Fruit fly (Drosophila melanogaster) whole organism, embryonic: ENCODE results near the gene CG5506.
A peak's percentile ranks its signal among the peaks of the same experiment; 100 is the strongest.

Experiments
- CG12942 ChIP-seq: fragments of 200-800 bp; sonication (Bioruptor generic); optimal IDR thresholded peaks from 3 replicates; lab custom pipeline; 2016; ENCODE audit warnings: missing biosample characterization, missing genetic modification characterization
- CG13424 ChIP-seq: fragments of 200-800 bp; sonication (Bioruptor generic); optimal IDR thresholded peaks from 2 replicates; lab custom pipeline; 2019; ENCODE audit warnings: missing biosample characterization, mild to moderate bottlenecking, missing genetic modification characterization, moderate library complexity
- CG13624 ChIP-seq: fragments of 200-800 bp; sonication (Bioruptor generic); optimal IDR thresholded peaks from 2 replicates; lab custom pipeline; 2016; ENCODE audit warnings: missing biosample characterization, missing genetic modification characterization
- CG15696 ChIP-seq: fragments of 200-800 bp; sonication (Bioruptor generic); optimal IDR thresholded peaks from 2 replicates; lab custom pipeline; 2019; ENCODE audit warnings: missing biosample characterization, mild to moderate bottlenecking, missing genetic modification characterization, moderate library complexity
- CG16813 ChIP-seq: fragments of 200-800 bp; sonication (Bioruptor generic); IDR thresholded peaks from 3 replicates; pipeline ENCODE4 v1.3.6; 2022; ENCODE audit warnings: missing biosample characterization, missing genetic modification characterization; ENCODE audit not compliant: partially characterized antibody
- CG1792 ChIP-seq: fragments of 200-800 bp; sonication (Bioruptor generic); optimal IDR thresholded peaks from 2 replicates; lab custom pipeline; 2016; ENCODE audit warnings: missing biosample characterization, missing genetic modification characterization
- CG18764 ChIP-seq: fragments of 200-800 bp; sonication (Bioruptor generic); optimal IDR thresholded peaks from 3 replicates; lab custom pipeline; 2016; ENCODE audit warnings: missing biosample characterization, missing genetic modification characterization
- CG3163 ChIP-seq: fragments of 200-800 bp; sonication (Bioruptor generic); optimal IDR thresholded peaks from 3 replicates; lab custom pipeline; 2016; ENCODE audit warnings: missing biosample characterization, missing genetic modification characterization
- CG3407 ChIP-seq: fragments of 200-800 bp; sonication (Bioruptor generic); optimal IDR thresholded peaks from 2 replicates; lab custom pipeline; 2018; ENCODE audit warnings: missing biosample characterization, mild to moderate bottlenecking, missing genetic modification characterization
- CG4282 ChIP-seq: fragments of 200-800 bp; sonication (Bioruptor generic); optimal IDR thresholded peaks from 2 replicates; lab custom pipeline; 2016; ENCODE audit warnings: missing biosample characterization, missing genetic modification characterization
- CG4820 ChIP-seq: fragments of 200-800 bp; sonication (Bioruptor generic); optimal IDR thresholded peaks from 3 replicates; lab custom pipeline; 2016; ENCODE audit warnings: missing biosample characterization, missing genetic modification characterization
- CG5180 ChIP-seq: fragments of 200-800 bp; sonication (Bioruptor generic); optimal IDR thresholded peaks from 3 replicates; lab custom pipeline; 2017; ENCODE audit warnings: missing biosample characterization, missing genetic modification characterization, mild to moderate bottlenecking, moderate library complexity, missing genetic modification reagents
- CG8089 ChIP-seq: fragments of 200-800 bp; sonication (Bioruptor generic); optimal IDR thresholded peaks from 3 replicates; lab custom pipeline; 2016; ENCODE audit warnings: missing biosample characterization, missing genetic modification characterization
- CG9437 ChIP-seq: fragments of 200-800 bp; sonication (Bioruptor generic); optimal IDR thresholded peaks from 2 replicates; lab custom pipeline; 2018; ENCODE audit warnings: missing biosample characterization, mild to moderate bottlenecking, missing genetic modification characterization
- CHES-1-like ChIP-seq: fragments of 200-800 bp; sonication (Bioruptor generic); optimal IDR thresholded peaks from 2 replicates; lab custom pipeline; 2016; ENCODE audit warnings: missing biosample characterization, missing genetic modification characterization
- Camta ChIP-seq: fragments of 200-800 bp; sonication (Bioruptor generic); optimal IDR thresholded peaks from 2 replicates; lab custom pipeline; 2016; ENCODE audit warnings: missing biosample characterization, missing genetic modification characterization
- Dip3 ChIP-seq: fragments of 200-800 bp; sonication (Bioruptor generic); optimal IDR thresholded peaks from 3 replicates; lab custom pipeline; 2016; ENCODE audit warnings: missing biosample characterization, missing genetic modification characterization
- Dp ChIP-seq: fragments of 200-800 bp; sonication (Bioruptor generic); optimal IDR thresholded peaks from 2 replicates; lab custom pipeline; 2018; ENCODE audit warnings: missing biosample characterization, mild to moderate bottlenecking, missing genetic modification characterization, moderate library complexity
- E2f1 ChIP-seq: fragments of 200-800 bp; sonication (Bioruptor generic); IDR thresholded peaks from 2 replicates; pipeline ENCODE4 v1.3.6; 2022; ENCODE audit warnings: missing biosample characterization, missing genetic modification characterization
- HLH54F ChIP-seq: fragments of 200-800 bp; sonication (Bioruptor generic); optimal IDR thresholded peaks from 3 replicates; lab custom pipeline; 2016; ENCODE audit warnings: missing biosample characterization, missing genetic modification characterization
- HLHmδ ChIP-seq: fragments of 200-800 bp; sonication (Bioruptor generic); optimal IDR thresholded peaks from 2 replicates; lab custom pipeline; 2018; ENCODE audit warnings: missing biosample characterization, mild to moderate bottlenecking, missing genetic modification characterization, moderate library complexity
- Hr78 ChIP-seq, 2 experiments: fragments of 200-800 bp in 1 of 2; fragments of >200 bp in 1 of 2; sonication (Bioruptor generic) in 1 of 2; optimal IDR thresholded peaks; 2 replicates each; lab custom pipeline; 2017 to 2019; ENCODE audit warnings: missing biosample characterization in 2 of 2, missing genetic modification characterization in 2 of 2, mild to moderate bottlenecking in 1 of 2, moderate library complexity in 1 of 2
- Hsf ChIP-seq: fragments of 200-800 bp; sonication (Bioruptor generic); optimal IDR thresholded peaks from 3 replicates; lab custom pipeline; 2016; ENCODE audit warnings: missing biosample characterization, missing genetic modification characterization
- Kr ChIP-seq: fragments of 200-800 bp; sonication (Bioruptor generic); optimal IDR thresholded peaks from 2 replicates; lab custom pipeline; 2017; ENCODE audit warnings: missing biosample characterization, mild to moderate bottlenecking, missing genetic modification characterization
- Sox100B ChIP-seq: fragments of 200-800 bp; sonication (Bioruptor generic); optimal IDR thresholded peaks from 3 replicates; lab custom pipeline; 2018; ENCODE audit warnings: missing biosample characterization, mild to moderate bottlenecking, missing genetic modification characterization
- Spps ChIP-seq: fragments of 200-800 bp; sonication (Bioruptor generic); optimal IDR thresholded peaks from 2 replicates; lab custom pipeline; 2018; ENCODE audit warnings: missing biosample characterization, mild to moderate bottlenecking, missing genetic modification characterization
- Sry-δ ChIP-seq: fragments of 200-800 bp; sonication (Bioruptor generic); optimal IDR thresholded peaks from 2 replicates; lab custom pipeline; 2016; ENCODE audit warnings: missing biosample characterization, missing genetic modification characterization
- Xbp1 ChIP-seq: fragments of 200-800 bp; sonication (Bioruptor generic); optimal IDR thresholded peaks from 3 replicates; lab custom pipeline; 2016; ENCODE audit warnings: missing biosample characterization, mild to moderate bottlenecking, missing genetic modification characterization
- abd-A ChIP-seq: fragments of 200-800 bp; sonication (Bioruptor generic); optimal IDR thresholded peaks from 3 replicates; lab custom pipeline; 2019; ENCODE audit warnings: missing biosample characterization, mild to moderate bottlenecking, missing genetic modification characterization, moderate library complexity
- chif ChIP-seq, 2 experiments: fragments of 200-800 bp; sonication (Bioruptor generic); optimal IDR thresholded peaks; 3 replicates each; lab custom pipeline; 2016; ENCODE audit warnings: missing biosample characterization in 2 of 2, missing genetic modification characterization in 2 of 2
- dpn ChIP-seq, 2 experiments: fragments of 200-800 bp; sonication (Bioruptor generic); optimal IDR thresholded peaks; 3 replicates each; lab custom pipeline; 2016; ENCODE audit warnings: missing biosample characterization in 2 of 2, missing genetic modification characterization in 2 of 2
- eve ChIP-seq, 2 experiments: fragments of >200 bp; optimal IDR thresholded peaks; 2 replicates each; lab custom pipeline; 2017; ENCODE audit warnings: missing biosample characterization in 2 of 2, missing genetic modification characterization in 2 of 2
- exex ChIP-seq: fragments of 200-800 bp; sonication (Bioruptor generic); optimal IDR thresholded peaks from 4 replicates; lab custom pipeline; 2018; ENCODE audit warnings: missing biosample characterization, mild to moderate bottlenecking, missing genetic modification characterization, moderate library complexity
- gce ChIP-seq: fragments of 200-800 bp; sonication (Bioruptor generic); IDR thresholded peaks from 3 replicates; pipeline ENCODE4 v1.3.6; 2022; ENCODE audit warnings: missing biosample characterization, missing genetic modification characterization
- gro ChIP-seq: fragments of 200-800 bp; sonication (Bioruptor generic); optimal IDR thresholded peaks from 2 replicates; lab custom pipeline; 2016; ENCODE audit warnings: missing biosample characterization, missing genetic modification characterization
- hb ChIP-seq: fragments of 200-800 bp; sonication (Bioruptor generic); IDR thresholded peaks from 3 replicates; pipeline ENCODE4 v1.3.6; 2022; ENCODE audit warnings: missing biosample characterization, missing genetic modification characterization; ENCODE audit not compliant: partially characterized antibody
- her ChIP-seq: fragments of 200-800 bp; sonication (Bioruptor generic); optimal IDR thresholded peaks from 2 replicates; lab custom pipeline; 2016; ENCODE audit warnings: missing biosample characterization, missing genetic modification characterization
- inv ChIP-seq: fragments of 200-800 bp; sonication (Bioruptor generic); IDR thresholded peaks from 2 replicates; pipeline ENCODE4 v1.3.6; 2022; ENCODE audit warnings: missing biosample characterization, missing genetic modification characterization; ENCODE audit not compliant: partially characterized antibody
- pan ChIP-seq, 4 experiments: fragments of >200 bp in 3 of 4; fragments of 200-800 bp in 1 of 4; sonication (Bioruptor generic) in 1 of 4; optimal IDR thresholded peaks in 3 of 4; IDR thresholded peaks in 1 of 4; 2 replicates each; pipeline versions ENCODE4 v1.3.6 to Lab custom; 2017 to 2022; ENCODE audit warnings: missing biosample characterization in 2 of 4, missing genetic modification characterization in 2 of 4, mixed read lengths in 1 of 4
- pho ChIP-seq: fragments of 200-800 bp; sonication (Bioruptor generic); optimal IDR thresholded peaks from 2 replicates; lab custom pipeline; 2016; ENCODE audit warnings: missing biosample characterization, missing genetic modification characterization
- phol ChIP-seq: fragments of 200-800 bp; sonication (Bioruptor generic); optimal IDR thresholded peaks from 3 replicates; lab custom pipeline; 2018; ENCODE audit warnings: missing biosample characterization, mild to moderate bottlenecking, missing genetic modification characterization, moderate library complexity
- sd ChIP-seq: fragments of 200-800 bp; sonication (Bioruptor generic); optimal IDR thresholded peaks from 3 replicates; lab custom pipeline; 2018; ENCODE audit warnings: missing biosample characterization, mild to moderate bottlenecking, missing genetic modification characterization, moderate library complexity
- so ChIP-seq: fragments of 200-800 bp; sonication (Bioruptor generic); IDR thresholded peaks from 3 replicates; pipeline ENCODE4 v1.3.6; 2022; ENCODE audit warnings: missing biosample characterization, missing genetic modification characterization
- sug ChIP-seq: fragments of 200-800 bp; optimal IDR thresholded peaks from 2 replicates; lab custom pipeline; 2019; ENCODE audit warnings: missing biosample characterization, mild to moderate bottlenecking, missing genetic modification characterization, moderate library complexity
- toy ChIP-seq: fragments of 200-800 bp; sonication (Bioruptor generic); IDR thresholded peaks from 2 replicates; pipeline ENCODE4 v1.3.6; 2022; ENCODE audit warnings: missing biosample characterization, missing genetic modification characterization
- trem ChIP-seq: fragments of 200-800 bp; optimal IDR thresholded peaks from 3 replicates; lab custom pipeline; 2019; ENCODE audit warnings: missing biosample characterization, mild to moderate bottlenecking, missing genetic modification characterization, moderate library complexity
- vfl ChIP-seq: fragments of 200-800 bp; sonication (Bioruptor generic); optimal IDR thresholded peaks from 2 replicates; lab custom pipeline; 2016; ENCODE audit warnings: missing biosample characterization, missing genetic modification characterization
- vnd ChIP-seq: fragments of 200-800 bp; sonication (Bioruptor generic); IDR thresholded peaks from 3 replicates; pipeline ENCODE4 v1.3.6; 2022; ENCODE audit warnings: missing biosample characterization, missing genetic modification characterization; ENCODE audit not compliant: partially characterized antibody
- zen2 ChIP-seq: fragments of 200-800 bp; sonication (Bioruptor generic); IDR thresholded peaks from 3 replicates; pipeline ENCODE4 v1.3.6; 2022; ENCODE audit warnings: missing biosample characterization, missing genetic modification characterization; ENCODE audit not compliant: partially characterized antibody
- zfh2 ChIP-seq: fragments of 200-800 bp; sonication (Bioruptor generic); optimal IDR thresholded peaks from 2 replicates; lab custom pipeline; 2016; ENCODE audit warnings: missing biosample characterization, missing genetic modification characterization

The CG5506 gene

dm6 chr3L:17912448-17912847, 28.3 kb upstream of the CG5506 start, which contains the start of gene CG5290 (continued):
- TF ChIP-seq CG8089 (GFP tag; lab: Kevin White, UChicago), result no peak
- TF ChIP-seq sug (tag; lab: Kevin White, UChicago), result peak; percentile 3
- TF ChIP-seq E2f1 (GFP tag; lab: Robert Waterston, UW), result no peak
- TF ChIP-seq HLH54F (GFP tag; lab: Kevin White, UChicago), result peak; percentile 41
- peak; percentile 31 for TF ChIP-seq CG3163 (GFP tag; lab: Kevin White, UChicago)
- peak; percentile 31 for TF ChIP-seq Dip3 (GFP tag; lab: Kevin White, UChicago)
- TF ChIP-seq CHES-1-like (GFP tag; lab: Kevin White, UChicago), result peak; percentile 17
- TF ChIP-seq Hsf (GFP tag; lab: Kevin White, UChicago), result peak; percentile 54
- TF ChIP-seq inv (GFP tag; lab: Robert Waterston, UW), result peak; percentile 52; the same call in 1 of the 2 replicates
- peak; percentile 1 for TF ChIP-seq CG4820 (GFP tag; lab: Kevin White, UChicago)
- TF ChIP-seq CG18764 (GFP tag; lab: Kevin White, UChicago), result peak; percentile 2
- TF ChIP-seq so, result no peak
- TF ChIP-seq her (GFP tag; lab: Kevin White, UChicago), result peak; percentile 32
- no peak for TF ChIP-seq CG5180
- peak; percentile 54; the same call in 2 of the 3 replicates for TF ChIP-seq vnd (GFP tag; lab: Robert Waterston, UW)
- peak; percentile 64 for TF ChIP-seq trem (tag; lab: Kevin White, UChicago)
- no peak for TF ChIP-seq HLHmδ (GFP tag; lab: Kevin White, UChicago)
- no peak for TF ChIP-seq pan (optimal IDR thresholded peaks at IDR 0.05; lab: Kevin White, UChicago)
- TF ChIP-seq pan (GFP tag; optimal IDR thresholded peaks at IDR 0.05 in 1 of 2, IDR thresholded peaks at IDR 0.05 in 1 of 2), result no peak
- TF ChIP-seq Camta (GFP tag; lab: Kevin White, UChicago), result peak; percentile 27
- TF ChIP-seq Sry-δ (GFP tag; lab: Kevin White, UChicago), result peak; percentile 91
- no peak for TF ChIP-seq gce (GFP tag; lab: Robert Waterston, UW)
- TF ChIP-seq CG15696 (tag; lab: Kevin White, UChicago), result no peak
- peak; percentile 19; the same call in 1 of the 3 replicates for TF ChIP-seq zen2 (GFP tag; lab: Robert Waterston, UW)
- TF ChIP-seq CG13424 (tag; lab: Kevin White, UChicago), result peak; percentile 20
- TF ChIP-seq CG4282 (GFP tag; lab: Kevin White, UChicago), result no peak
- TF ChIP-seq Sox100B (GFP tag; lab: Kevin White, UChicago), result peak; percentile 11
- TF ChIP-seq sd (tag; lab: Kevin White, UChicago), result peak; percentile 18
- peak; percentile 10 for TF ChIP-seq exex (tag; lab: Kevin White, UChicago)
- TF ChIP-seq abd-A (tag; lab: Kevin White, UChicago), result peak; percentile 7
- TF ChIP-seq pho (GFP tag; lab: Kevin White, UChicago), result peak; percentile 68
- peak; percentile 47 for TF ChIP-seq CG1792 (GFP tag; lab: Kevin White, UChicago)
- TF ChIP-seq dpn (GFP tag; optimal IDR thresholded peaks at IDR 0.05; lab: Kevin White, UChicago), result peak; percentile 20 to 36
- no peak for TF ChIP-seq toy (GFP tag; lab: Robert Waterston, UW)
- TF ChIP-seq CG13624 (GFP tag; lab: Kevin White, UChicago), result peak; percentile 37
- no peak for TF ChIP-seq Kr (GFP tag; lab: Kevin White, UChicago)
- peak; percentile 33 for TF ChIP-seq phol (tag; lab: Kevin White, UChicago)
- TF ChIP-seq CG16813 (GFP tag; lab: Robert Waterston, UW), result peak; percentile 66
- TF ChIP-seq gro, result peak; percentile 30
- peak; percentile 95 for TF ChIP-seq Dp (GFP tag; lab: Kevin White, UChicago)
- TF ChIP-seq vfl (GFP tag; lab: Kevin White, UChicago), result peak; percentile 3
- no peak for TF ChIP-seq CG3407 (GFP tag; lab: Kevin White, UChicago)
- peak; percentile 22 for TF ChIP-seq Xbp1 (GFP tag; lab: Kevin White, UChicago)
- TF ChIP-seq zfh2, result peak; percentile 43
- TF ChIP-seq hb, result no peak
- TF ChIP-seq eve (GFP tag; optimal IDR thresholded peaks at IDR 0.05; lab: Kevin White, UChicago), result peak in 1 of 2 experiments; percentile 33
- TF ChIP-seq CG9437 (GFP tag; lab: Kevin White, UChicago), result peak; percentile 19
- TF ChIP-seq chif (GFP tag; optimal IDR thresholded peaks at IDR 0.05; lab: Kevin White, UChicago), result peak; percentile 10 to 23
- TF ChIP-seq CG12942, result peak; percentile 8
- TF ChIP-seq Hr78 (GFP tag; optimal IDR thresholded peaks at IDR 0.05; lab: Kevin White, UChicago), result no peak
- no peak for TF ChIP-seq Spps (tag; lab: Kevin White, UChicago)
